Fruit fly (Drosophila melanogaster) whole organism, prepupa: ENCODE data around the gene Phae2.

Experiments
- CG10631 ChIP-seq: fragments of 200-800 bp; sonication (Bioruptor generic); optimal IDR thresholded peaks from 2 replicates; lab custom pipeline; 2016; ENCODE audit warnings: missing biosample characterization, missing genetic modification characterization
- CG10669 ChIP-seq: fragments of 200-800 bp; sonication (Bioruptor generic); optimal IDR thresholded peaks from 3 replicates; lab custom pipeline; 2018; ENCODE audit warnings: missing biosample characterization, mild to moderate bottlenecking, missing genetic modification characterization, moderate library complexity
- CG11902 ChIP-seq: fragments of 200-800 bp; sonication (Bioruptor generic); optimal IDR thresholded peaks from 3 replicates; lab custom pipeline; 2016; ENCODE audit warnings: missing biosample characterization, missing genetic modification characterization
- CG16779 ChIP-seq: fragments of 200-800 bp; sonication (Bioruptor generic); optimal IDR thresholded peaks from 3 replicates; lab custom pipeline; 2017; ENCODE audit warnings: missing biosample characterization, mild to moderate bottlenecking, missing genetic modification characterization
- CG31627 ChIP-seq: fragments of 200-800 bp; sonication (Bioruptor generic); optimal IDR thresholded peaks from 3 replicates; lab custom pipeline; 2016; ENCODE audit warnings: missing biosample characterization, missing genetic modification characterization
- CG32006 ChIP-seq: fragments of 200-800 bp; sonication (Bioruptor generic); optimal IDR thresholded peaks from 3 replicates; lab custom pipeline; 2017; ENCODE audit warnings: missing biosample characterization, mild to moderate bottlenecking, missing genetic modification characterization
- CG3919 ChIP-seq: fragments of 200-800 bp; sonication (Bioruptor generic); optimal IDR thresholded peaks from 3 replicates; lab custom pipeline; 2016; ENCODE audit warnings: missing biosample characterization, missing genetic modification characterization
- CG4318 ChIP-seq: fragments of 200-800 bp; sonication (Bioruptor generic); optimal IDR thresholded peaks from 3 replicates; lab custom pipeline; 2017; ENCODE audit warnings: missing biosample characterization, mild to moderate bottlenecking, missing genetic modification characterization
- CG6163 ChIP-seq: fragments of 200-800 bp; sonication (Bioruptor generic); IDR thresholded peaks from 3 replicates; pipeline ENCODE4 v1.3.6; 2022; ENCODE audit warnings: missing biosample characterization, missing genetic modification characterization
- CG6276 ChIP-seq: fragments of 200-800 bp; sonication (Bioruptor generic); optimal IDR thresholded peaks from 2 replicates; lab custom pipeline; 2017; ENCODE audit warnings: missing biosample characterization, mild to moderate bottlenecking, missing genetic modification characterization
- CG6792 ChIP-seq: fragments of 200-800 bp; sonication (Bioruptor generic); optimal IDR thresholded peaks from 3 replicates; lab custom pipeline; 2016; ENCODE audit warnings: missing biosample characterization, missing genetic modification characterization
- CG6808 ChIP-seq: fragments of 200-800 bp; sonication (Bioruptor generic); optimal IDR thresholded peaks from 3 replicates; lab custom pipeline; 2017; ENCODE audit warnings: missing biosample characterization, missing genetic modification characterization, mild to moderate bottlenecking, moderate library complexity, missing genetic modification reagents
- CG6854 ChIP-seq: fragments of 200-800 bp; sonication (Bioruptor generic); optimal IDR thresholded peaks from 2 replicates; lab custom pipeline; 2017; ENCODE audit warnings: missing biosample characterization, mild to moderate bottlenecking, missing genetic modification characterization
- CG7368 ChIP-seq: fragments of 200-800 bp; sonication (Bioruptor generic); optimal IDR thresholded peaks from 3 replicates; lab custom pipeline; 2016; ENCODE audit warnings: missing biosample characterization, missing genetic modification characterization
- CG8119 ChIP-seq: fragments of 200-800 bp; sonication (Bioruptor generic); IDR thresholded peaks from 3 replicates; pipeline ENCODE4 v1.3.6; 2022; ENCODE audit warnings: missing biosample characterization, missing genetic modification characterization
- CG8319 ChIP-seq: fragments of 200-800 bp; sonication (Bioruptor generic); optimal IDR thresholded peaks from 3 replicates; lab custom pipeline; 2016; ENCODE audit warnings: missing biosample characterization, missing genetic modification characterization
- CG8632 ChIP-seq: fragments of 200-800 bp; sonication (Bioruptor generic); optimal IDR thresholded peaks from 3 replicates; lab custom pipeline; 2016; ENCODE audit warnings: missing biosample characterization, missing genetic modification characterization
- Eip75B ChIP-seq: fragments of 200-800 bp; sonication (Bioruptor generic); optimal IDR thresholded peaks from 3 replicates; lab custom pipeline; 2016; ENCODE audit warnings: missing biosample characterization, missing genetic modification characterization
- Eip78C ChIP-seq: fragments of 200-800 bp; sonication (Bioruptor generic); peaks from one replicate; lab custom pipeline; 2016; ENCODE audit warnings: missing biosample characterization, missing genetic modification characterization
- Eip93F ChIP-seq: fragments of 200-800 bp; sonication (Bioruptor generic); optimal IDR thresholded peaks from 2 replicates; lab custom pipeline; 2016; ENCODE audit warnings: missing biosample characterization, mild to moderate bottlenecking, missing genetic modification characterization
- Ets21C ChIP-seq: fragments of 200-800 bp; sonication (Bioruptor generic); optimal IDR thresholded peaks from 3 replicates; lab custom pipeline; 2016; ENCODE audit warnings: missing biosample characterization, missing genetic modification characterization
- Gug ChIP-seq: fragments of 200-800 bp; sonication (Bioruptor generic); IDR thresholded peaks from 2 replicates; pipeline ENCODE4 v1.3.6; 2022; ENCODE audit warnings: missing biosample characterization, missing genetic modification characterization
- Hr38 ChIP-seq: sonication (Bioruptor generic); optimal IDR thresholded peaks from 2 replicates; lab custom pipeline; 2016; ENCODE audit warnings: missing biosample characterization, missing genetic modification characterization
- Hr39 ChIP-seq: fragments of 200-800 bp; sonication (Bioruptor generic); optimal IDR thresholded peaks from 2 replicates; lab custom pipeline; 2016; ENCODE audit warnings: missing biosample characterization, missing genetic modification characterization
- Hr4 ChIP-seq: fragments of 200-800 bp; sonication (Bioruptor generic); optimal IDR thresholded peaks from 3 replicates; lab custom pipeline; 2016; ENCODE audit warnings: missing biosample characterization, missing genetic modification characterization
- Lpt ChIP-seq: fragments of 200-800 bp; sonication (Bioruptor generic); optimal IDR thresholded peaks from 3 replicates; lab custom pipeline; 2016; ENCODE audit warnings: missing biosample characterization, missing genetic modification characterization
- Smox ChIP-seq: fragments of 200-800 bp; sonication (Bioruptor generic); optimal IDR thresholded peaks from 3 replicates; lab custom pipeline; 2016; ENCODE audit warnings: missing biosample characterization, missing genetic modification characterization
- Sox102F ChIP-seq: fragments of 200-800 bp; sonication (Bioruptor generic); optimal IDR thresholded peaks from 2 replicates; lab custom pipeline; 2016; ENCODE audit warnings: missing biosample characterization, mild to moderate bottlenecking, missing genetic modification characterization
- Sox14 ChIP-seq: fragments of 200-800 bp; sonication (Bioruptor generic); optimal IDR thresholded peaks from 3 replicates; lab custom pipeline; 2016; ENCODE audit warnings: missing biosample characterization, missing genetic modification characterization
- Sox15 ChIP-seq: fragments of 200-800 bp; sonication (Bioruptor generic); optimal IDR thresholded peaks from 3 replicates; lab custom pipeline; 2016; ENCODE audit warnings: missing biosample characterization, missing genetic modification characterization
- acj6 ChIP-seq: fragments of 200-800 bp; sonication (Bioruptor generic); optimal IDR thresholded peaks from 3 replicates; lab custom pipeline; 2016; ENCODE audit warnings: missing biosample characterization, missing genetic modification characterization
- dsx ChIP-seq: fragments of 200-800 bp; optimal IDR thresholded peaks from 3 replicates; lab custom pipeline; 2019; ENCODE audit warnings: missing biosample characterization, mild to moderate bottlenecking, missing genetic modification characterization, moderate library complexity; ENCODE audit not compliant: poor library complexity, severe bottlenecking
- eg ChIP-seq: fragments of 200-800 bp; sonication (Bioruptor generic); IDR thresholded peaks from 3 replicates; pipeline ENCODE4 v1.3.6; 2022; ENCODE audit warnings: missing biosample characterization, missing genetic modification characterization
- esn ChIP-seq: fragments of 200-800 bp; sonication (Bioruptor generic); optimal IDR thresholded peaks from 2 replicates; lab custom pipeline; 2016; ENCODE audit warnings: missing biosample characterization, mild to moderate bottlenecking, missing genetic modification characterization, moderate library complexity
- fd59A ChIP-seq: fragments of 200-800 bp; sonication (Bioruptor generic); optimal IDR thresholded peaks from 2 replicates; lab custom pipeline; 2017; ENCODE audit warnings: missing biosample characterization, mild to moderate bottlenecking, missing genetic modification characterization, missing genetic modification reagents
- fkh ChIP-seq: fragments of 200-800 bp; sonication (Bioruptor generic); optimal IDR thresholded peaks from 3 replicates; lab custom pipeline; 2017; ENCODE audit warnings: missing biosample characterization, mild to moderate bottlenecking, missing genetic modification characterization, moderate library complexity
- lz ChIP-seq: fragments of 200-800 bp; sonication (Bioruptor generic); optimal IDR thresholded peaks from 3 replicates; lab custom pipeline; 2016; ENCODE audit warnings: missing biosample characterization, missing genetic modification characterization
- net ChIP-seq: fragments of 200-800 bp; sonication (Bioruptor generic); optimal IDR thresholded peaks from 3 replicates; lab custom pipeline; 2016; ENCODE audit warnings: missing biosample characterization, missing genetic modification characterization
- pdm3 ChIP-seq: fragments of 200-800 bp; sonication (Bioruptor generic); optimal IDR thresholded peaks from 3 replicates; lab custom pipeline; 2016; ENCODE audit warnings: missing biosample characterization, missing genetic modification characterization
- salr ChIP-seq, 2 experiments: fragments of 200-800 bp; sonication (Bioruptor generic); optimal IDR thresholded peaks; 3 replicates each; lab custom pipeline; 2016 to 2018; ENCODE audit warnings: missing biosample characterization in 2 of 2, missing genetic modification characterization in 2 of 2, mild to moderate bottlenecking in 1 of 2
- spab ChIP-seq: fragments of 200-800 bp; sonication (Bioruptor generic); optimal IDR thresholded peaks from 2 replicates; lab custom pipeline; 2017; ENCODE audit warnings: missing biosample characterization, mild to moderate bottlenecking, missing genetic modification characterization, missing genetic modification reagents
- ss ChIP-seq, 2 experiments: fragments of 200-800 bp; sonication (Bioruptor generic); optimal IDR thresholded peaks; 2 replicates in 1 of 2; 3 replicates in 1 of 2; lab custom pipeline; 2017 to 2018; ENCODE audit warnings: mild to moderate bottlenecking in 2 of 2, missing biosample characterization in 2 of 2, missing genetic modification characterization in 2 of 2, moderate library complexity in 1 of 2
- svp ChIP-seq: fragments of 200-800 bp; sonication (Bioruptor generic); peaks from one replicate; lab custom pipeline; 2016; ENCODE audit warnings: missing biosample characterization, missing genetic modification characterization
- topi ChIP-seq: fragments of 200-800 bp; sonication (Bioruptor generic); optimal IDR thresholded peaks from 3 replicates; lab custom pipeline; 2016; ENCODE audit warnings: missing biosample characterization, missing genetic modification characterization
- vri ChIP-seq: fragments of 200-800 bp; sonication (Bioruptor generic); optimal IDR thresholded peaks from 3 replicates; lab custom pipeline; 2016; ENCODE audit warnings: missing biosample characterization, mild to moderate bottlenecking, missing genetic modification characterization

The Phae2 gene

dm6 chr2L:12096396-12096813, 14.5 kb upstream of the Phae2 start, which contains the start of the genes CG6712 and Mt2 (continued):
- peak; percentile 5 for TF ChIP-seq lz
- TF ChIP-seq CG6854 (GFP tag; lab: Kevin White, UChicago), result no peak
- no peak for TF ChIP-seq Lpt
- TF ChIP-seq salr (GFP tag; optimal IDR thresholded peaks at IDR 0.05; lab: Kevin White, UChicago), result no peak

dm6 chr2L:12097698-12098097, 13.2 kb upstream of the Phae2 start, which contains the start of gene Ced-12:
Gene Ced-12 (plus strand): TSS chr2L:12097838.
- TF ChIP-seq Ets21C (GFP tag; lab: Kevin White, UChicago), result no peak
- peak; percentile 45 for TF ChIP-seq fkh (GFP tag; lab: Kevin White, UChicago)

- TF ChIP-seq eg (GFP tag; lab: Robert Waterston, UW) (peak; percentile 91), CG8119 (GFP tag; lab: Robert Waterston, UW) (peak; percentile 83), esn (GFP tag; lab: Kevin White, UChicago) (peak; percentile 81), CG4318 (GFP tag; lab: Kevin White, UChicago) (no peak), vri (GFP tag; lab: Kevin White, UChicago) (no peak), CG7368 (GFP tag; lab: Kevin White, UChicago) (peak; percentile 56), CG32006 (GFP tag; lab: Kevin White, UChicago) (peak; percentile 91), Hr4 (GFP tag; lab: Kevin White, UChicago) (no peak), CG6276 (no peak), Eip93F (GFP tag; lab: Kevin White, UChicago) (peak; percentile 1), dsx (GFP tag; lab: Kevin White, UChicago) (no peak), Sox15 (GFP tag; lab: Kevin White, UChicago) (peak; percentile 76), Sox14 (GFP tag; lab: Kevin White, UChicago) (peak; percentile 81), Gug (GFP tag; lab: Robert Waterston, UW) (peak; percentile 81), CG8632 (GFP tag; lab: Kevin White, UChicago) (no peak), CG16779 (tag; lab: Kevin White, UChicago) (peak; percentile 59), Hr39 (GFP tag; lab: Kevin White, UChicago) (peak; percentile 82), CG3919 (peak; percentile 84), net (peak; percentile 75), spab (GFP tag; lab: Kevin White, UChicago) (no peak), CG10631 (GFP tag; lab: Kevin White, UChicago) (no peak), ss (GFP tag; optimal IDR thresholded peaks at IDR 0.05; lab: Kevin White, UChicago) (no peak), CG31627 (GFP tag; lab: Kevin White, UChicago) (peak; percentile 83), Sox102F (GFP tag; lab: Kevin White, UChicago) (no peak), svp (no peak), Ets21C (GFP tag; lab: Kevin White, UChicago) (no peak), topi (GFP tag; lab: Kevin White, UChicago) (peak; percentile 76), CG10669 (GFP tag; lab: Kevin White, UChicago) (no peak), CG6808 (GFP tag; lab: Kevin White, UChicago) (peak; percentile 71), lz (peak; percentile 85), Eip78C (GFP tag; lab: Kevin White, UChicago) (peak; percentile 93), Smox (GFP tag; lab: Kevin White, UChicago) (no peak), Eip75B (GFP tag; lab: Kevin White, UChicago) (no peak), acj6 (peak; percentile 85), CG11902 (GFP tag; lab: Kevin White, UChicago) (peak; percentile 73), Lpt (peak; percentile 80), CG6792 (GFP tag; lab: Kevin White, UChicago) (peak; percentile 66), salr (GFP tag; optimal IDR thresholded peaks at IDR 0.05; lab: Kevin White, UChicago) (peak in 1 of 2 experiments; percentile 49), CG6163 (GFP tag; lab: Robert Waterston, UW) (peak; percentile 77; the same call in 1 of the 3 replicates), fd59A (peak; percentile 52), Hr38 (GFP tag; lab: Kevin White, UChicago) (no peak), pdm3 (GFP tag; lab: Kevin White, UChicago) (no peak), CG8319 (GFP tag; lab: Kevin White, UChicago) (peak; percentile 72)
Observed at dm6 chr2L:12103231-12104210, 7.4 kb upstream of the Phae2 start, which contains the start of the genes Patsas and ThrRS. Gene Patsas (minus strand): TSS chr2L:12103285. Gene ThrRS (plus strand): TSS chr2L:12103751.
